Fruit fly (Drosophila melanogaster) S2 (cell line): ENCODE data around the gene Hrb27C.

ENCODE experiments used
- CG8478 ChIP-seq: fragments of >200 bp; optimal IDR thresholded peaks from 2 replicates; lab custom pipeline; 2018
- CTCF ChIP-seq, 2 experiments: fragments of >200 bp; optimal IDR thresholded peaks; 2 replicates each; lab custom pipeline; 2018

- TF ChIP-seq CTCF (optimal IDR thresholded peaks at IDR 0.05; lab: Kevin White, UChicago): no peak
- no peak for TF ChIP-seq CG8478
Measured at dm6 chr2L:6942714-6943113, 22.2 kb downstream of the Hrb27C start, which contains the start of gene CG18304.
